3 worm cellular contexts compared by ENCODE assay signal in the genomic region with DNA sequence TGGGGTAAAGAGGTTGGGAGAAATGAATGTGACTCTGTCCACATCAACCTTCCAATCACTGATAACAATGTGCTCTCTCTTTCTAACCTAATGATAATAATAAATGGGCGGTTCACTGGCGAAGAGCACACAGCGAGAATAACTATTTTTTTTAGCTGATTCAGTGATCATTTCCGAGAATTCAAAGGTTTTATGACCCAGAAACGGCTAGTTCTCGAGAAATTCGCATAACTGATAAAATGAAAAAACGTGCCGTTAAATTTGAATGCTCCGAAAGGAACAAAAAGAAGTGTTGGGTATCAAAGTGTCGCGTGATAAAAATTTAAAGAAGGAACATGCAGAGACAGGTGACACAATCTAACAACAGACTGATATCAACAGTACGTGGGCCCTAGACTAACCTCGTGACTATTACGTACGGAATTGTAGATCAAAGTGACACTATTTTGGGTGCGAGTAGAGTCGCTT.
TF ChIP-seq lines count a peak whose summit lies in the region.

No protein-coding gene starts in this region.

TF ChIP-seq in whole organism, L1 larva, 84 proteins besides CTCF, POLR2A, EP300 and RAD21 (continued from another document):
- TF ChIP-seq lin-13 (GFP tag; optimal IDR thresholded peaks at IDR 0.05; lab: Kevin White, UChicago) (peak; percentile 1), nhr-20 (tag; optimal IDR thresholded peaks at IDR 0.05; lab: Kevin White, UChicago) (peak; percentile 70), lin-35 (GFP tag; optimal IDR thresholded peaks at IDR 0.05; lab: Kevin White, UChicago) (peak in 1 of 2 experiments; percentile 76), jun-1 (tag; optimal IDR thresholded peaks at IDR 0.05; lab: Kevin White, UChicago) (peak; percentile 20), mef-2 (tag; optimal IDR thresholded peaks at IDR 0.05; lab: Kevin White, UChicago) (no peak), pax-3 (tag; optimal IDR thresholded peaks at IDR 0.05; lab: Kevin White, UChicago) (peak; percentile 18), xbp-1 (tag; optimal IDR thresholded peaks at IDR 0.05; lab: Kevin White, UChicago) (no peak), elt-3 (tag; optimal IDR thresholded peaks at IDR 0.05; lab: Kevin White, UChicago) (peak in 2 of 6 experiments; percentile 37 to 45), snu-23 (GFP tag; optimal IDR thresholded peaks at IDR 0.05; lab: Kevin White, UChicago) (peak; percentile 34), lin-14 (GFP tag; optimal IDR thresholded peaks at IDR 0.05; lab: Kevin White, UChicago) (peak; percentile 46), nhr-19 (GFP tag; conservative IDR thresholded peaks at IDR 0.05; lab: Robert Waterston, UW) (peak; percentile 46; the same call in 1 of the 2 replicates), hpl-2 (GFP tag; optimal IDR thresholded peaks at IDR 0.05; lab: Kevin White, UChicago) (no peak)

TF ChIP-seq in whole organism, L4 larva, 104 proteins besides CTCF, POLR2A, EP300 and RAD21 (continued from another document):
- peak; percentile 85 for TF ChIP-seq aha-1 (tag; lab: Kevin White, UChicago)
- TF ChIP-seq T20F7.1 (GFP tag; optimal IDR thresholded peaks at IDR 0.05; lab: Kevin White, UChicago): peak; percentile 17
- TF ChIP-seq hlh-30 (tag; optimal IDR thresholded peaks at IDR 0.05; lab: Kevin White, UChicago; ENCODE audit: insufficient read depth): peak; percentile 70
- TF ChIP-seq mep-1 (tag; optimal IDR thresholded peaks at IDR 0.05; lab: Kevin White, UChicago): peak; percentile 52
- TF ChIP-seq lim-7 (GFP tag; IDR thresholded peaks at IDR 0.05; lab: Robert Waterston, UW): no peak
- TF ChIP-seq dmd-6 (GFP tag; IDR thresholded peaks at IDR 0.05; lab: Robert Waterston, UW): peak; percentile 86
- 0 out of 2 replicates have a peak, but pooled peaks have one; percentile 33 for TF ChIP-seq ceh-20 (GFP tag; IDR thresholded peaks at IDR 0.05; lab: Robert Waterston, UW)
- no peak for TF ChIP-seq nhr-6 (tag; optimal IDR thresholded peaks at IDR 0.05; lab: Kevin White, UChicago)
- TF ChIP-seq daf-16 (GFP tag; optimal IDR thresholded peaks at IDR 0.05; lab: Kevin White, UChicago): no peak
- peak; percentile 78 for TF ChIP-seq daf-16 (tag; optimal IDR thresholded peaks at IDR 0.05; lab: Kevin White, UChicago)
- TF ChIP-seq nhr-102 (tag; optimal IDR thresholded peaks at IDR 0.05; lab: Kevin White, UChicago): peak; percentile 54
- no peak for TF ChIP-seq ZK546.5 (tag; optimal IDR thresholded peaks at IDR 0.05; lab: Kevin White, UChicago)
- TF ChIP-seq snpc-4 (tag; optimal IDR thresholded peaks at IDR 0.05; lab: Kevin White, UChicago): no peak
- TF ChIP-seq nhr-48 (tag; optimal IDR thresholded peaks at IDR 0.05; lab: Kevin White, UChicago): peak; percentile 54
- no peak for TF ChIP-seq ctbp-1 (GFP tag; IDR thresholded peaks at IDR 0.05; lab: Robert Waterston, UW)
- TF ChIP-seq tra-1 (GFP tag; IDR thresholded peaks at IDR 0.05; lab: Robert Waterston, UW): peak; percentile 60; the same call in 1 of the 2 replicates
- TF ChIP-seq mdt-29 (GFP tag; IDR thresholded peaks at IDR 0.05; lab: Robert Waterston, UW): 0 out of 2 replicates have a peak, but pooled peaks have one; percentile 30
- 0 out of 2 replicates have a peak, but pooled peaks have one; percentile 31 for TF ChIP-seq T26A8.4 (GFP tag; IDR thresholded peaks at IDR 0.05; lab: Robert Waterston, UW)
- TF ChIP-seq unc-62 (GFP tag; optimal IDR thresholded peaks at IDR 0.05 in 1 of 2; lab: Kevin White, UChicago): peak in 1 of 2 experiments; percentile 92
- TF ChIP-seq unc-62 (tag; optimal IDR thresholded peaks at IDR 0.05; lab: Kevin White, UChicago): no peak
- TF ChIP-seq egl-43 (GFP tag; IDR thresholded peaks at IDR 0.05; lab: Robert Waterston, UW): no peak
- no peak for TF ChIP-seq F10B5.3 (tag; optimal IDR thresholded peaks at IDR 0.05; lab: Kevin White, UChicago)
- peak; percentile 91 for TF ChIP-seq php-3 (GFP tag; IDR thresholded peaks at IDR 0.05; lab: Robert Waterston, UW)
- TF ChIP-seq unc-130 (GFP tag; optimal IDR thresholded peaks at IDR 0.05; lab: Kevin White, UChicago): no peak
- no peak for TF ChIP-seq ama-1 (optimal IDR thresholded peaks at IDR 0.05; lab: Kevin White, UChicago)
- TF ChIP-seq pqm-1 (tag; optimal IDR thresholded peaks at IDR 0.05; lab: Kevin White, UChicago): peak; percentile 76
- peak; percentile 44 for TF ChIP-seq mxl-3 (GFP tag; optimal IDR thresholded peaks at IDR 0.05; lab: Kevin White, UChicago)
- peak; percentile 69 for TF ChIP-seq nhr-77 (tag; optimal IDR thresholded peaks at IDR 0.05; lab: Kevin White, UChicago)
- no peak for TF ChIP-seq zip-11 (GFP tag; IDR thresholded peaks at IDR 0.05; lab: Robert Waterston, UW)
- no peak for TF ChIP-seq ceh-28 (tag; optimal IDR thresholded peaks at IDR 0.05; lab: Kevin White, UChicago)

TF ChIP-seq in whole organism, young adult, 124 proteins besides CTCF, POLR2A, EP300 and RAD21 (continued from another document):
- TF ChIP-seq nfyb-1 (GFP tag; IDR thresholded peaks at IDR 0.05; lab: Robert Waterston, UW): 0 out of 2 replicates have a peak, but pooled peaks have one; percentile 59
- TF ChIP-seq mxl-1 (tag; optimal IDR thresholded peaks at IDR 0.05; lab: Kevin White, UChicago): no peak
- no peak for TF ChIP-seq attf-5 (GFP tag; optimal IDR thresholded peaks at IDR 0.05; lab: Kevin White, UChicago)
- TF ChIP-seq nhr-90 (tag; optimal IDR thresholded peaks at IDR 0.05; lab: Kevin White, UChicago): peak; percentile 39
- no peak for TF ChIP-seq D2030.7 (GFP tag; IDR thresholded peaks at IDR 0.05; lab: Robert Waterston, UW)
- no peak for TF ChIP-seq ztf-6 (GFP tag; IDR thresholded peaks at IDR 0.05; lab: Robert Waterston, UW)
- TF ChIP-seq ztf-25 (GFP tag; IDR thresholded peaks at IDR 0.05; lab: Robert Waterston, UW): no peak
- no peak for TF ChIP-seq attf-3 (GFP tag; conservative IDR thresholded peaks at IDR 0.05; lab: Robert Waterston, UW)
- TF ChIP-seq madf-10 (tag; optimal IDR thresholded peaks at IDR 0.05; lab: Kevin White, UChicago): peak; percentile 62
